Worm (Caenorhabditis elegans) whole organism, L2 larva: ENCODE data around the gene glc-3.

Experiments
- elt-1 ChIP-seq: fragments of 150-350 bp; optimal IDR thresholded peaks from 2 replicates; lab custom pipeline; 2014; ENCODE audit warnings: missing biosample characterization, missing genetic modification characterization
- fos-1 ChIP-seq: fragments of 150-350 bp; optimal IDR thresholded peaks from 2 replicates; lab custom pipeline; 2014; ENCODE audit warnings: missing biosample characterization, missing genetic modification characterization
- mab-5 ChIP-seq: fragments of 150-350 bp; optimal IDR thresholded peaks from 2 replicates; lab custom pipeline; 2014; ENCODE audit warnings: missing biosample characterization, missing genetic modification characterization
- nhr-237 ChIP-seq: fragments of 150-350 bp; optimal IDR thresholded peaks from 2 replicates; lab custom pipeline; 2014; ENCODE audit warnings: missing biosample characterization, missing genetic modification characterization

ce11 chrV:5488766-5489165 lies 35.3 kb upstream of the glc-3 start, which contains the start of gene grl-18:
- TF ChIP-seq mab-5 (no peak), fos-1 (no peak), elt-1 (tag; lab: Kevin White, UChicago) (no peak), nhr-237 (tag; lab: Kevin White, UChicago) (no peak)
